Fruit fly (Drosophila melanogaster) whole organism, embryonic: ENCODE data around the gene Pdhb.
A peak's percentile ranks its signal among the peaks of the same experiment; 100 is the strongest.

Experiments
- Abd-B ChIP-seq: fragments of 200-800 bp; sonication (Bioruptor generic); optimal IDR thresholded peaks from 2 replicates; lab custom pipeline; 2018; ENCODE audit warnings: missing biosample characterization, mild to moderate bottlenecking, missing genetic modification characterization, moderate library complexity
- BEAF-32 ChIP-seq: fragments of 200-800 bp; sonication (Bioruptor generic); optimal IDR thresholded peaks from 3 replicates; lab custom pipeline; 2017; ENCODE audit warnings: missing biosample characterization, missing genetic modification characterization, mild to moderate bottlenecking, moderate library complexity, missing genetic modification reagents
- CG10321 ChIP-seq: fragments of 200-800 bp; sonication (Bioruptor generic); IDR thresholded peaks from 2 replicates; pipeline ENCODE4 v1.3.6; 2022; ENCODE audit warnings: missing biosample characterization, missing genetic modification characterization
- CG11093 ChIP-seq: fragments of 200-800 bp; sonication (Bioruptor generic); IDR thresholded peaks from 3 replicates; pipeline ENCODE4 v1.3.6; 2022; ENCODE audit warnings: missing biosample characterization, missing genetic modification characterization
- CG1233 ChIP-seq: fragments of 200-800 bp; sonication (Bioruptor generic); optimal IDR thresholded peaks from 4 replicates; lab custom pipeline; 2018; ENCODE audit warnings: missing biosample characterization, mild to moderate bottlenecking, missing genetic modification characterization
- CG12391 ChIP-seq: fragments of 200-800 bp; sonication (Bioruptor generic); optimal IDR thresholded peaks from 3 replicates; lab custom pipeline; 2018; ENCODE audit warnings: missing biosample characterization, mild to moderate bottlenecking, missing genetic modification characterization, moderate library complexity
- CG14965 ChIP-seq: fragments of 200-800 bp; sonication (Bioruptor generic); optimal IDR thresholded peaks from 2 replicates; lab custom pipeline; 2016; ENCODE audit warnings: missing biosample characterization, missing genetic modification characterization, borderline replicate concordance
- CG15514 ChIP-seq: fragments of 200-800 bp; sonication (Bioruptor generic); optimal IDR thresholded peaks from 3 replicates; lab custom pipeline; 2017; ENCODE audit warnings: missing biosample characterization, missing genetic modification characterization, mild to moderate bottlenecking, moderate library complexity, missing genetic modification reagents
- CG1603 ChIP-seq: fragments of 200-800 bp; sonication (Bioruptor generic); optimal IDR thresholded peaks from 2 replicates; lab custom pipeline; 2019; ENCODE audit warnings: missing biosample characterization, mild to moderate bottlenecking, missing genetic modification characterization, moderate library complexity
- CG17802 ChIP-seq: fragments of 200-800 bp; sonication (Bioruptor generic); optimal IDR thresholded peaks from 2 replicates; lab custom pipeline; 2018; ENCODE audit warnings: missing biosample characterization, mild to moderate bottlenecking, missing genetic modification characterization, moderate library complexity
- CG18599 ChIP-seq: fragments of 200-800 bp; sonication (Bioruptor generic); optimal IDR thresholded peaks from 3 replicates; lab custom pipeline; 2017; ENCODE audit warnings: missing biosample characterization, missing genetic modification characterization, mild to moderate bottlenecking, moderate library complexity, missing genetic modification reagents
- CG2116 ChIP-seq: fragments of 200-800 bp; sonication (Bioruptor generic); optimal IDR thresholded peaks from 3 replicates; lab custom pipeline; 2018; ENCODE audit warnings: missing biosample characterization, mild to moderate bottlenecking, missing genetic modification characterization
- CG30020 ChIP-seq: fragments of 200-800 bp; optimal IDR thresholded peaks from 2 replicates; lab custom pipeline; 2019; ENCODE audit warnings: missing biosample characterization, mild to moderate bottlenecking, missing genetic modification characterization, moderate library complexity
- CG3163 ChIP-seq: fragments of 200-800 bp; sonication (Bioruptor generic); optimal IDR thresholded peaks from 3 replicates; lab custom pipeline; 2016; ENCODE audit warnings: missing biosample characterization, missing genetic modification characterization
- CG3281 ChIP-seq: fragments of 200-800 bp; sonication (Bioruptor generic); optimal IDR thresholded peaks from 3 replicates; lab custom pipeline; 2017; ENCODE audit warnings: missing biosample characterization, mild to moderate bottlenecking, missing genetic modification characterization
- CG3838 ChIP-seq: fragments of 200-800 bp; sonication (Bioruptor generic); optimal IDR thresholded peaks from 3 replicates; lab custom pipeline; 2016; ENCODE audit warnings: missing biosample characterization, missing genetic modification characterization
- CG4282 ChIP-seq: fragments of 200-800 bp; sonication (Bioruptor generic); optimal IDR thresholded peaks from 2 replicates; lab custom pipeline; 2016; ENCODE audit warnings: missing biosample characterization, missing genetic modification characterization
- CG6175 ChIP-seq: fragments of 200-800 bp; sonication (Bioruptor generic); IDR thresholded peaks from 3 replicates; pipeline ENCODE4 v1.3.6; 2022; ENCODE audit warnings: missing biosample characterization, missing genetic modification characterization
- CG6254 ChIP-seq: fragments of 200-800 bp; sonication (Bioruptor generic); optimal IDR thresholded peaks from 3 replicates; lab custom pipeline; 2017; ENCODE audit warnings: mild to moderate bottlenecking, missing biosample characterization, missing genetic modification reagents, missing genetic modification characterization
- CG6765 ChIP-seq: fragments of 200-800 bp; sonication (Bioruptor generic); optimal IDR thresholded peaks from 3 replicates; lab custom pipeline; 2017; ENCODE audit warnings: missing biosample characterization, mild to moderate bottlenecking, missing genetic modification characterization
- CG6791 ChIP-seq: fragments of 200-800 bp; sonication (Bioruptor generic); IDR thresholded peaks from 3 replicates; pipeline ENCODE4 v1.3.6; 2022; ENCODE audit warnings: missing biosample characterization, missing genetic modification characterization; ENCODE audit not compliant: partially characterized antibody
- CG8290 ChIP-seq, 3 experiments: fragments of 200-800 bp; sonication (Bioruptor generic); optimal IDR thresholded peaks; 2 replicates each; lab custom pipeline; 2016 to 2019; ENCODE audit warnings: missing biosample characterization in 3 of 3, missing genetic modification characterization in 3 of 3, mild to moderate bottlenecking in 2 of 3, moderate library complexity in 1 of 3
- CG8924 ChIP-seq: fragments of 200-800 bp; optimal IDR thresholded peaks from 3 replicates; lab custom pipeline; 2019; ENCODE audit warnings: missing biosample characterization, mild to moderate bottlenecking, missing genetic modification characterization, moderate library complexity
- Deaf1 ChIP-seq: fragments of 200-800 bp; optimal IDR thresholded peaks from 3 replicates; lab custom pipeline; 2019; ENCODE audit warnings: missing biosample characterization, mild to moderate bottlenecking, missing genetic modification characterization, moderate library complexity
- Dek ChIP-seq: fragments of 200-800 bp; sonication (Bioruptor generic); optimal IDR thresholded peaks from 3 replicates; lab custom pipeline; 2019; ENCODE audit warnings: missing biosample characterization, mild to moderate bottlenecking, missing genetic modification characterization, moderate library complexity
- Eip74EF ChIP-seq, 2 experiments: fragments of 200-800 bp in 1 of 2; fragments of >200 bp in 1 of 2; sonication (Bioruptor generic) in 1 of 2; optimal IDR thresholded peaks; 2 replicates each; lab custom pipeline; 2017 to 2019; ENCODE audit warnings: missing biosample characterization in 2 of 2, missing genetic modification characterization in 2 of 2, mild to moderate bottlenecking in 1 of 2, moderate library complexity in 1 of 2
- GATAe ChIP-seq: fragments of 200-800 bp; sonication (Bioruptor generic); conservative IDR thresholded peaks from 2 replicates; pipeline ENCODE4 v1.3.6; 2022; ENCODE audit warnings: missing biosample characterization, missing genetic modification characterization
- Hr39 ChIP-seq: fragments of >200 bp; optimal IDR thresholded peaks from 2 replicates; lab custom pipeline; 2017
- Med ChIP-seq: fragments of 200-800 bp; sonication (Bioruptor generic); peaks from one replicate; lab custom pipeline; 2016; ENCODE audit warnings: missing biosample characterization, missing genetic modification characterization, mild to moderate bottlenecking, inconsistent platforms, moderate library complexity
- NfI ChIP-seq: fragments of 200-800 bp; sonication (Bioruptor generic); optimal IDR thresholded peaks from 3 replicates; lab custom pipeline; 2018; ENCODE audit warnings: missing biosample characterization, mild to moderate bottlenecking, missing genetic modification characterization, moderate library complexity
- Taf1 ChIP-seq: fragments of 200-800 bp; sonication (Bioruptor generic); IDR thresholded peaks from 2 replicates; pipeline ENCODE4 v1.3.6; 2022; ENCODE audit warnings: missing biosample characterization, missing genetic modification characterization
- Tbp ChIP-seq: fragments of >200 bp; optimal IDR thresholded peaks from 2 replicates; lab custom pipeline; 2018; ENCODE audit warnings: missing biosample characterization, missing genetic modification characterization
- Trl ChIP-seq, 3 experiments: fragments of >200 bp in 2 of 3; fragments of 200-800 bp in 1 of 3; sonication (Bioruptor generic) in 1 of 3; optimal IDR thresholded peaks; 2 replicates in 1 of 3; 3 replicates in 2 of 3; lab custom pipeline; 2016 to 2017; ENCODE audit warnings: missing biosample characterization in 1 of 3, missing genetic modification characterization in 1 of 3
- ab ChIP-seq: fragments of 200-800 bp; sonication (Bioruptor generic); optimal IDR thresholded peaks from 2 replicates; lab custom pipeline; 2016; ENCODE audit warnings: missing biosample characterization, missing genetic modification characterization
- bbx ChIP-seq: fragments of 200-800 bp; sonication (Bioruptor generic); IDR thresholded peaks from 2 replicates; pipeline ENCODE4 v1.3.6; 2022; ENCODE audit warnings: missing biosample characterization, missing genetic modification characterization; ENCODE audit not compliant: partially characterized antibody
- ci ChIP-seq: fragments of 200-800 bp; sonication (Bioruptor generic); IDR thresholded peaks from 3 replicates; pipeline ENCODE4 v1.3.6; 2022; ENCODE audit warnings: missing biosample characterization, missing genetic modification characterization
- dati ChIP-seq: fragments of 200-800 bp; sonication (Bioruptor generic); IDR thresholded peaks from 2 replicates; pipeline ENCODE4 v1.3.6; 2022; ENCODE audit warnings: missing biosample characterization, missing genetic modification characterization
- dm ChIP-seq: fragments of 200-800 bp; sonication (Bioruptor generic); optimal IDR thresholded peaks from 3 replicates; lab custom pipeline; 2016; ENCODE audit warnings: missing biosample characterization, missing genetic modification characterization
- gem ChIP-seq: fragments of 200-800 bp; sonication (Bioruptor generic); optimal IDR thresholded peaks from 2 replicates; lab custom pipeline; 2019; ENCODE audit warnings: missing biosample characterization, mild to moderate bottlenecking, missing genetic modification characterization, moderate library complexity
- jumu ChIP-seq: fragments of 200-800 bp; sonication (Bioruptor generic); optimal IDR thresholded peaks from 3 replicates; lab custom pipeline; 2016; ENCODE audit warnings: missing biosample characterization, missing genetic modification characterization
- lab ChIP-seq: fragments of 200-800 bp; sonication (Bioruptor generic); optimal IDR thresholded peaks from 3 replicates; lab custom pipeline; 2017; ENCODE audit warnings: missing biosample characterization, missing genetic modification characterization, mild to moderate bottlenecking, moderate library complexity, missing genetic modification reagents
- p53 ChIP-seq: fragments of 200-800 bp; sonication (Bioruptor generic); optimal IDR thresholded peaks from 2 replicates; lab custom pipeline; 2016; ENCODE audit warnings: missing biosample characterization, missing genetic modification characterization
- phol ChIP-seq: fragments of 200-800 bp; sonication (Bioruptor generic); optimal IDR thresholded peaks from 3 replicates; lab custom pipeline; 2018; ENCODE audit warnings: missing biosample characterization, mild to moderate bottlenecking, missing genetic modification characterization, moderate library complexity
- pnt ChIP-seq: fragments of 200-800 bp; sonication (Bioruptor generic); optimal IDR thresholded peaks from 3 replicates; lab custom pipeline; 2016; ENCODE audit warnings: missing biosample characterization, missing genetic modification characterization
- sisA ChIP-seq: fragments of 200-800 bp; sonication (Bioruptor generic); IDR thresholded peaks from 2 replicates; pipeline ENCODE4 v1.3.6; 2022; ENCODE audit warnings: missing biosample characterization, missing genetic modification characterization
- slou ChIP-seq: fragments of 200-800 bp; sonication (Bioruptor generic); optimal IDR thresholded peaks from 3 replicates; lab custom pipeline; 2016; ENCODE audit warnings: missing biosample characterization, missing genetic modification characterization
- sob ChIP-seq: fragments of 200-800 bp; sonication (Bioruptor generic); IDR thresholded peaks from 2 replicates; pipeline ENCODE4 v1.3.6; 2022; ENCODE audit warnings: missing biosample characterization, missing genetic modification characterization
- toy ChIP-seq: fragments of 200-800 bp; sonication (Bioruptor generic); IDR thresholded peaks from 2 replicates; pipeline ENCODE4 v1.3.6; 2022; ENCODE audit warnings: missing biosample characterization, missing genetic modification characterization
- tx ChIP-seq: fragments of 200-800 bp; sonication (Bioruptor generic); optimal IDR thresholded peaks from 2 replicates; lab custom pipeline; 2016; ENCODE audit warnings: missing biosample characterization, missing genetic modification characterization
- vvl ChIP-seq: fragments of 200-800 bp; sonication (Bioruptor generic); IDR thresholded peaks from 2 replicates; pipeline ENCODE4 v1.3.6; 2022; ENCODE audit warnings: missing biosample characterization, missing genetic modification characterization
- z ChIP-seq: fragments of 200-800 bp; sonication (Bioruptor generic); IDR thresholded peaks from 3 replicates; pipeline ENCODE4 v1.3.6; 2022; ENCODE audit warnings: missing biosample characterization, missing genetic modification characterization

Pdhb gene

DNA sequence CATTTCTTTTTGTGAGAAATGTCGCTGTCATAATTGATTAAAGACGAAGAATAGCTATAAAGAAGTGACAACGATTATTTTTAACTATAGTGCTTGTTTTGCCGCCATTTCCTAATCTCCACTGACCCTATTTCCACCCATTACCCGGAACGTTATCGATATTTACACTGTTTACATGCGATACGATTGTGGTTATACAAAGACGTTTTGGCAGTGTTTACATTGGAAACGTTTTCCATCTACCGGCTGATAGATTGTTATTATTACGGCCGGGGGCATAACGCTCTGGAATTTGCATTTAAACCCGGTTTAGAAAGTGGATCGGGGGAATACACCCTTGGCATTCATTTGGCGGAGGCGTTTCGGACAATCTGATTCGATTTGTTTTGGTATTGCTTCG, 46.6 kb upstream of the Pdhb start (continued):
- TF ChIP-seq Abd-B (no peak), GATAe (GFP tag; lab: Robert Waterston, UW) (no peak), CG15514 (GFP tag; lab: Kevin White, UChicago) (peak; percentile 11), CG1603 (peak; percentile 12), CG6791 (GFP tag; lab: Robert Waterston, UW) (no peak), dati (GFP tag; lab: Robert Waterston, UW) (no peak), z (no peak), Med (GFP tag; lab: Kevin White, UChicago) (peak; percentile 81), NfI (GFP tag; lab: Kevin White, UChicago) (no peak), CG3838 (GFP tag; lab: Kevin White, UChicago) (no peak), CG10321 (no peak), CG2116 (GFP tag; lab: Kevin White, UChicago) (no peak), gem (no peak), pnt (GFP tag; lab: Kevin White, UChicago) (no peak), phol (tag; lab: Kevin White, UChicago) (no peak), CG3281 (GFP tag; lab: Kevin White, UChicago) (no peak), p53 (GFP tag; lab: Kevin White, UChicago) (no peak), Eip74EF (GFP tag; optimal IDR thresholded peaks at IDR 0.05; lab: Kevin White, UChicago) (no peak), CG8924 (no peak), CG3163 (GFP tag; lab: Kevin White, UChicago) (no peak), Deaf1 (tag; lab: Kevin White, UChicago) (no peak), Tbp (GFP tag; lab: Kevin White, UChicago) (no peak), Trl (optimal IDR thresholded peaks at IDR 0.05; lab: Kevin White, UChicago) (no peak), Trl (GFP tag; optimal IDR thresholded peaks at IDR 0.05; lab: Kevin White, UChicago) (no peak), toy (GFP tag; lab: Robert Waterston, UW) (no peak), jumu (GFP tag; lab: Kevin White, UChicago) (no peak), sob (GFP tag; lab: Robert Waterston, UW) (no peak), CG6254 (GFP tag; lab: Kevin White, UChicago) (no peak), Hr39 (lab: Kevin White, UChicago) (no peak), CG6175 (GFP tag; lab: Robert Waterston, UW) (no peak), CG1233 (GFP tag; lab: Kevin White, UChicago) (peak; percentile 27), bbx (no peak), tx (no peak), CG8290 (GFP tag; optimal IDR thresholded peaks at IDR 0.05; lab: Kevin White, UChicago) (no peak), CG8290 (tag; optimal IDR thresholded peaks at IDR 0.05; lab: Kevin White, UChicago) (peak in 1 of 2 experiments; percentile 45), vvl (GFP tag; lab: Robert Waterston, UW) (no peak), Dek (tag; lab: Kevin White, UChicago) (no peak), slou (no peak), ci (GFP tag; lab: Robert Waterston, UW) (peak; percentile 21; the same call in 1 of the 3 replicates), CG6765 (GFP tag; lab: Kevin White, UChicago) (peak; percentile 32), BEAF-32 (GFP tag; lab: Kevin White, UChicago) (peak; percentile 10), dm (GFP tag; lab: Kevin White, UChicago) (no peak), CG11093 (GFP tag; lab: Robert Waterston, UW) (no peak), CG4282 (no peak), sisA (GFP tag; lab: Robert Waterston, UW) (no peak), CG18599 (peak; percentile 36), ab (no peak), CG17802 (tag; lab: Kevin White, UChicago) (no peak), CG30020 (tag; lab: Kevin White, UChicago) (no peak), CG12391 (tag; lab: Kevin White, UChicago) (no peak), lab (GFP tag; lab: Kevin White, UChicago) (peak; percentile 60), Taf1 (GFP tag; lab: Robert Waterston, UW) (no peak), CG14965 (GFP tag; lab: Kevin White, UChicago) (no peak)
